Fruit fly (Drosophila melanogaster): ENCODE data around the gene CG42814.
A peak's percentile ranks its signal among the peaks of the same experiment; 100 is the strongest.

DNA sequence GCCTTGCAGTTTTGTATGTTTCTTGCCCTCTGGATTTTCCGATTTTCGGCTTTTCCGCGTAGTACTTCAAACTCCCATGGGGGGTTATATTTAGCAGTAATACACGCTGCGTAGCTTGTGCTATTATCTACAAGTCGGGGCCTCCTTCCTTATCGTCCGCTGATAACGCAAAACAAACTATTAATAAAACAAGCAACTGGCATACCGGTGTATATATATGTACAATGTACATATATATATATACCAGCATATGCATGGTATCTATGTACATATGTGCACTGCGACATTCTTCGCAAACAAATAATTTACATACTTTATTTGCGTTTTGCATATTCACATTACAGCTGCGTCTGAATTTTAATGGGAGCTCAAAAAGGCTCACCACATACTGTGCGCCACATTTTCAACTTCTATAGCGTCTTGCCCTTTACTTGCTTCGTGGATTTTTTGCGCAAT, 24.7 kb upstream of the CG42814 start:
- no peak for TF ChIP-seq CG15710 (tag; optimal IDR thresholded peaks at IDR 0.05)
- no peak for TF ChIP-seq D1 (tag; optimal IDR thresholded peaks at IDR 0.05)
- TF ChIP-seq EcR (GFP tag; optimal IDR thresholded peaks at IDR 0.05): peak; percentile 24
- TF ChIP-seq CG13204 (GFP tag; optimal IDR thresholded peaks at IDR 0.05): no peak
- TF ChIP-seq fd96Ca (GFP tag; IDR thresholded peaks at IDR 0.05): no peak
- TF ChIP-seq Ets98B (GFP tag; IDR thresholded peaks at IDR 0.05): no peak
- TF ChIP-seq Snoo (tag; optimal IDR thresholded peaks at IDR 0.05): no peak
- peak; percentile 19 for TF ChIP-seq CG34367 (tag; optimal IDR thresholded peaks at IDR 0.05)
- no peak for TF ChIP-seq rn (GFP tag; IDR thresholded peaks at IDR 0.05)

Data from whole organism, pupa.